Fruit fly (Drosophila melanogaster): ENCODE measurements around the gene CG12170.
A peak's percentile ranks its signal among the peaks of the same experiment; 100 is the strongest.

CG12170 gene

DNA sequence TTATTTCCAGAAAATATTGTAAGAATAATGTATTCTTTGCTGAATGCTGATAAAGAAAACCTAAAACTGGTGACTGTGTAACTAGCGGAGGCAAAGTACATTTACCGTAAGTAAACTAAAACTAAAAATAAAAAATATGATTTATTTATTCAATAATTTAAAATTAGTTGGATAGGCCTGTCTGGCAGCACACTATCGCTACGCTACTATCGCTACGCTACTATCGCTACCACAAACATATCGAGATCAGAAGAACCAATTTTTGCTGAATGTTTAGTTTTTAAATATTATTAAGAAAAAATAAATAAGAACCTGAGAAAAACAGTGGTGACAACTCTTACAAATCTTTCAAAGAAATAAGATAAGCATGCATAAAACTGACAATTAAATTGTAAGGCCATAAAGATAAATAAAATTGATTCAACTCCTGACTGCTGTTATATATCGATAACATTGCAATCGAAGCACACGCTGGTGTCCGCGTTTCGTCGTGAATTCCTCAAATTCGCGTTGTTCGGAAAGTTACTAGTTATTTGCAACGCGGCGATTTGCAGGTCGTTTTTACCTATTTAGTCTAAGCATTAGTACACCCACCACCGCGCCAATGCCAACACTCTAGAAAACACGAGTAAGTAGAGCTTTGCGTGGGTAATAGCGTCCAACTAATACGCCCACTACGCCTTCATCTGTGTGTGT is 23.3 kb downstream of the CG12170 start, which contains the start of gene Wdr33 (continued):
- TF ChIP-seq ATbp (GFP tag; optimal IDR thresholded peaks at IDR 0.05) (no peak), ftz-f1 (GFP tag; optimal IDR thresholded peaks at IDR 0.05) (no peak), nerfin-2 (GFP tag; IDR thresholded peaks at IDR 0.05; ENCODE audit: partially characterized antibody) (peak; percentile 82), sima (GFP tag; optimal IDR thresholded peaks at IDR 0.05) (no peak)

DNA sequence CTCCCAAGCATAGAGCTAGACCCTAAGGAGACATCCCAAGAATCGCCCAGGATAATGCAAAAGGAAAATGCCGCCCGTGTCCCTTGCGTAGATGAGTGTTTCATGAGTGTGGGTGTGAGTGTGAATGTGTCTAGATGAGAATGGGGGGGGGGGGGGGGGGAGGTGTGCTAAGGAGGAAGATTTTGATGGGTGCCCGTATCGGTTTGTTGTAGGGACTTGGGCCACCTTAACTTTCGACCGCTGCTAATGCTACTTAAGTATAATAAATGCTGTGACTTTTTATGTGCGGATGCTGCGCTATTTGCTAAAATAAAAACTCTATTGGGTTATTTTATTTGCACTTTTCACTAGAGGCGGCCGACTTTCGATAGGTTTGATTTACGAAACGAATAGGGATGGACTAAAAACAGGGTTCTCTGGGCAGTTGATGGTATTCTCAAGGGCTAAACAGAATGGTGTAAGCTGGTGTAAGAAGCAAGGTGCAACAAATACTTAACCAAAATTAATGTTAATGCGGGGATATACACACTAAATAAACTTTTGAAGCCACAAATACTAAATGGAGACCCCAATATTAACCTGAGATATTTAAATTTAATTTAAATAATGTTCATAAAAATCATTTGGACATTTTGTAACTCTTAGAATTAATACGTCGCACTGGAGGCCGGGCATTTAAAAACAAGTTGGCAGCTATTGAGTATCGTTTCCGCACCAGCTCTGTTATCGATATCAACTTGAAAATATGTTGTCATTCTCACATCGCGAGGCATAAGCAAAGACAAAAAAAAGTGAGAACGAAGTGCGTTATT is 32.1 kb downstream of the CG12170 start, which contains the start of the genes Xe7 and Atg17:
Gene Xe7 (minus strand): TSS at position 407 of the 812 bp plus-strand sequence.
Gene Atg17 (plus strand): TSS at position 786 of the 812 bp plus-strand sequence.
- TF ChIP-seq CG34224 (GFP tag; IDR thresholded peaks at IDR 0.05; ENCODE audit: partially characterized antibody) (peak; percentile 35; the same call in 1 of the 3 replicates), lilli (GFP tag; optimal IDR thresholded peaks at IDR 0.05) (peak; percentile 96), CG3847 (GFP tag; IDR thresholded peaks at IDR 0.05) (peak; percentile 96), sens-2 (GFP tag; IDR thresholded peaks at IDR 0.05) (peak; percentile 69; the same call in 1 of the 2 replicates), sr (GFP tag; IDR thresholded peaks at IDR 0.05) (peak; percentile 16; the same call in 1 of the 3 replicates), CG6813 (GFP tag; optimal IDR thresholded peaks at IDR 0.05) (peak; percentile 48), Nf-YC (tag; optimal IDR thresholded peaks at IDR 0.05) (peak; percentile 87), ftz-f1 (GFP tag; optimal IDR thresholded peaks at IDR 0.05) (peak; percentile 68), CG11398 (GFP tag; optimal IDR thresholded peaks at IDR 0.05) (peak; percentile 30), lab (GFP tag; optimal IDR thresholded peaks at IDR 0.05) (peak; percentile 90), crp (GFP tag; optimal IDR thresholded peaks at IDR 0.05) (peak in 1 of 2 experiments; percentile 45), pum (GFP tag; optimal IDR thresholded peaks at IDR 0.05) (peak; percentile 90), trh (GFP tag; optimal IDR thresholded peaks at IDR 0.05) (peak; percentile 92), corto (GFP tag; optimal IDR thresholded peaks at IDR 0.05) (peak; percentile 64), hbn (GFP tag; IDR thresholded peaks at IDR 0.05; ENCODE audit: partially characterized antibody) (no peak), CG2202 (tag; optimal IDR thresholded peaks at IDR 0.05) (peak; percentile 67), Aef1 (GFP tag; IDR thresholded peaks at IDR 0.05) (peak; percentile 90), peb (GFP tag; IDR thresholded peaks at IDR 0.05) (peak; percentile 73), nau (GFP tag; optimal IDR thresholded peaks at IDR 0.05) (peak; percentile 44), scrt (GFP tag; optimal IDR thresholded peaks at IDR 0.05) (peak; percentile 69), eve (GFP tag; optimal IDR thresholded peaks at IDR 0.05) (peak in 1 of 2 experiments; percentile 25), CG30403 (GFP tag; optimal IDR thresholded peaks at IDR 0.05) (peak; percentile 97), aop (GFP tag; IDR thresholded peaks at IDR 0.05) (no peak), repo (GFP tag; optimal IDR thresholded peaks at IDR 0.05) (peak; percentile 58), knrl (GFP tag; IDR thresholded peaks at IDR 0.05; ENCODE audit: partially characterized antibody) (peak; percentile 71), CG9215 (GFP tag; IDR thresholded peaks at IDR 0.05) (peak; percentile 96), abd-A (tag; optimal IDR thresholded peaks at IDR 0.05) (no peak), CkIIα-i1 (GFP tag; IDR thresholded peaks at IDR 0.05) (peak; percentile 49; the same call in 1 of the 2 replicates), gt (GFP tag; IDR thresholded peaks at IDR 0.05) (peak; percentile 78), Scr (GFP tag; IDR thresholded peaks at IDR 0.05; ENCODE audit: partially characterized antibody) (peak; percentile 69), CG4424 (GFP tag; optimal IDR thresholded peaks at IDR 0.05) (peak; percentile 93), shn (GFP tag; optimal IDR thresholded peaks at IDR 0.05) (peak; percentile 82), slbo (GFP tag; IDR thresholded peaks at IDR 0.05) (peak; percentile 96), CG3407 (GFP tag; optimal IDR thresholded peaks at IDR 0.05) (peak; percentile 79), ham (GFP tag; IDR thresholded peaks at IDR 0.05) (peak; percentile 82), CG12942 (GFP tag; optimal IDR thresholded peaks at IDR 0.05) (peak; percentile 90), CG8388 (GFP tag; optimal IDR thresholded peaks at IDR 0.05) (peak; percentile 85), so (GFP tag; IDR thresholded peaks at IDR 0.05) (peak; percentile 75; the same call in 1 of the 3 replicates), zen (tag; optimal IDR thresholded peaks at IDR 0.05) (peak; percentile 83), CG10462 (GFP tag; optimal IDR thresholded peaks at IDR 0.05) (peak; percentile 80), dimm (GFP tag; IDR thresholded peaks at IDR 0.05) (peak; percentile 54), slp2 (GFP tag; optimal IDR thresholded peaks at IDR 0.05) (peak; percentile 83)
